Worm (Caenorhabditis elegans): ENCODE measurements around the gene fbxa-28.
"Not testable (repeated sequence)": the region's sequence is repeated elsewhere in the genome, so short reads cannot be mapped to it uniquely, and the experiment has no call there.

DNA sequence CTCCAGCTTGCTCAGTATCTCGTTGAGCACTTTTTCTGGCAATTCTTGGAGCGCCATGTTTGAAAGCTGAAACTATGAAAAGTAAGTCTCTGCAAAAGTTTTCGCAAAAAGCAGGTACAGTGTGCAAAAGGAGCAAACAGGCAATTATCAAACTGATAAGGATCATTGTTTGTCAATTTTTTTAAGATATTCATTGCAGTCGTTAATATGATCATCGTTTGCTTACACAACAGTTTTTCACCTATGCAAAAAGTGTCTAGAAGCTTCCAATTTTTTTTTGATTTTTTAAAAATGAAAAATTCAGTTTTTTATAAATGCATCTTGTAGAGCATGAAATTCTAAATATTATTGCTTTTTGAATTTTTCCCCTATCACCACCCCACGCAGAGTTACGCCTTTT, 39.3 kb upstream of the fbxa-28 start, which contains the start of gene fbxa-78:
- TF ChIP-seq ref-1 (GFP tag; conservative IDR thresholded peaks at IDR 0.05); cog-1 (tag; optimal IDR thresholded peaks at IDR 0.05); klf-2 (GFP tag; conservative IDR thresholded peaks at IDR 0.05); ztf-23 (GFP tag; IDR thresholded peaks at IDR 0.05); med-1 (GFP tag; optimal IDR thresholded peaks at IDR 0.05; ENCODE audit: insufficient read depth); flt-1 (GFP tag; IDR thresholded peaks at IDR 0.05); ztf-29 (GFP tag; IDR thresholded peaks at IDR 0.05): not testable (repeated sequence)
